Worm (Caenorhabditis elegans) whole organism, late embryonic: ENCODE results near the gene pqn-89.

Source experiments
- C08G9.2 ChIP-seq: sonication (generic microtip); optimal IDR thresholded peaks from 2 replicates; lab custom pipeline; 2016; ENCODE audit warnings: mild to moderate bottlenecking, missing genetic modification characterization, moderate library complexity, missing compliant biosample characterization
- F13H6.1 ChIP-seq: sonication (generic microtip); optimal IDR thresholded peaks from 2 replicates; lab custom pipeline; 2016; ENCODE audit warnings: missing genetic modification characterization, missing compliant biosample characterization
- K02D7.2 ChIP-seq: sonication (generic microtip); optimal IDR thresholded peaks from 2 replicates; lab custom pipeline; 2017; ENCODE audit warnings: mild to moderate bottlenecking, missing genetic modification characterization, missing compliant biosample characterization
- K09A11.1 ChIP-seq: sonication (generic microtip); optimal IDR thresholded peaks from 2 replicates; lab custom pipeline; 2017; ENCODE audit warnings: antibody characterized with exemption, mild to moderate bottlenecking, missing genetic modification characterization, missing compliant biosample characterization; ENCODE audit not compliant: insufficient read depth
- T23F11.4 ChIP-seq: fragments of 200-800 bp; sonication (Bioruptor generic); optimal IDR thresholded peaks from 2 replicates; lab custom pipeline; 2018; ENCODE audit warnings: mild to moderate bottlenecking, missing genetic modification characterization, missing compliant biosample characterization
- ahr-1 ChIP-seq: sonication (generic microtip); optimal IDR thresholded peaks from 2 replicates; lab custom pipeline; 2016; ENCODE audit warnings: missing genetic modification characterization, missing compliant biosample characterization
- ceh-2 ChIP-seq: sonication (generic microtip); optimal IDR thresholded peaks from 2 replicates; lab custom pipeline; 2016; ENCODE audit warnings: missing genotype, missing genetic modification characterization, missing compliant biosample characterization
- ceh-31 ChIP-seq: sonication (generic microtip); optimal IDR thresholded peaks from 2 replicates; lab custom pipeline; 2016; ENCODE audit warnings: missing genetic modification characterization, missing compliant biosample characterization
- ceh-34 ChIP-seq: sonication (generic microtip); optimal IDR thresholded peaks from 2 replicates; lab custom pipeline; 2016; ENCODE audit warnings: mild to moderate bottlenecking, missing genetic modification characterization, missing compliant biosample characterization
- ceh-48 ChIP-seq: sonication (generic microtip); optimal IDR thresholded peaks from 2 replicates; lab custom pipeline; 2016; ENCODE audit warnings: missing genetic modification characterization, inconsistent platforms, missing compliant biosample characterization
- ceh-6 ChIP-seq: fragments of 200-800 bp; sonication (Bioruptor generic); optimal IDR thresholded peaks from 2 replicates; lab custom pipeline; 2018; ENCODE audit warnings: mild to moderate bottlenecking, missing genetic modification characterization, missing compliant biosample characterization
- ceh-9 ChIP-seq: sonication (generic microtip); optimal IDR thresholded peaks from 2 replicates; lab custom pipeline; 2016; ENCODE audit warnings: mild to moderate bottlenecking, missing genetic modification characterization, inconsistent platforms, missing compliant biosample characterization
- che-1 ChIP-seq: sonication (generic microtip); optimal IDR thresholded peaks from 2 replicates; lab custom pipeline; 2016; ENCODE audit warnings: mild to moderate bottlenecking, missing genetic modification characterization, missing compliant biosample characterization
- dmd-4 ChIP-seq: sonication (generic microtip); optimal IDR thresholded peaks from 2 replicates; lab custom pipeline; 2016; ENCODE audit warnings: borderline replicate concordance, missing genetic modification characterization, missing compliant biosample characterization
- fkh-6 ChIP-seq: sonication (generic microtip); optimal IDR thresholded peaks from 2 replicates; lab custom pipeline; 2016; ENCODE audit warnings: missing genetic modification characterization, missing compliant biosample characterization
- hlh-13 ChIP-seq: fragments of 200-800 bp; sonication (Bioruptor generic); optimal IDR thresholded peaks from 2 replicates; lab custom pipeline; 2018; ENCODE audit warnings: mild to moderate bottlenecking, missing genetic modification characterization, missing compliant biosample characterization
- hlh-30 ChIP-seq: sonication (generic microtip); optimal IDR thresholded peaks from 2 replicates; lab custom pipeline; 2017; ENCODE audit warnings: antibody characterized with exemption, missing genetic modification characterization, missing compliant biosample characterization; ENCODE audit not compliant: insufficient read depth
- hlh-6 ChIP-seq: sonication (generic microtip); optimal IDR thresholded peaks from 2 replicates; lab custom pipeline; 2016; ENCODE audit warnings: missing genotype, missing genetic modification characterization, missing compliant biosample characterization
- hlh-8 ChIP-seq: sonication (generic microtip); optimal IDR thresholded peaks from 2 replicates; lab custom pipeline; 2016; ENCODE audit warnings: missing genotype, missing genetic modification characterization, missing compliant biosample characterization
- lim-6 ChIP-seq: sonication (generic microtip); optimal IDR thresholded peaks from 2 replicates; lab custom pipeline; 2016; ENCODE audit warnings: missing genetic modification characterization, missing compliant biosample characterization
- mec-3 ChIP-seq: sonication (generic microtip); optimal IDR thresholded peaks from 2 replicates; lab custom pipeline; 2016; ENCODE audit warnings: borderline replicate concordance, missing genetic modification characterization, missing compliant biosample characterization
- nhr-232 ChIP-seq: sonication (generic microtip); optimal IDR thresholded peaks from 2 replicates; lab custom pipeline; 2016; ENCODE audit warnings: missing genetic modification characterization, missing compliant biosample characterization
- odd-2 ChIP-seq: sonication (generic microtip); optimal IDR thresholded peaks from 2 replicates; lab custom pipeline; 2017; ENCODE audit warnings: antibody characterized with exemption, mild to moderate bottlenecking, missing genetic modification characterization, missing compliant biosample characterization
- pag-3 ChIP-seq: sonication (generic microtip); optimal IDR thresholded peaks from 2 replicates; lab custom pipeline; 2016; ENCODE audit warnings: missing compliant biosample characterization, missing genetic modification characterization, borderline replicate concordance
- pha-2 ChIP-seq: sonication (generic microtip); optimal IDR thresholded peaks from 2 replicates; lab custom pipeline; 2017; ENCODE audit warnings: mild to moderate bottlenecking, missing genetic modification characterization, missing compliant biosample characterization
- pha-4 ChIP-seq: fragments of 150-350 bp; optimal IDR thresholded peaks from 2 replicates; lab custom pipeline; 2018; ENCODE audit warnings: missing biosample characterization, missing genetic modification reagents, missing genetic modification characterization
- pqm-1 ChIP-seq: sonication (generic microtip); optimal IDR thresholded peaks from 2 replicates; lab custom pipeline; 2016; ENCODE audit warnings: missing genetic modification characterization, missing compliant biosample characterization
- rnt-1 ChIP-seq: sonication (generic microtip); optimal IDR thresholded peaks from 2 replicates; lab custom pipeline; 2016; ENCODE audit warnings: missing genetic modification characterization, missing compliant biosample characterization
- sox-4 ChIP-seq: sonication (generic microtip); optimal IDR thresholded peaks from 2 replicates; lab custom pipeline; 2017; ENCODE audit warnings: mild to moderate bottlenecking, missing genetic modification characterization, inconsistent platforms, missing compliant biosample characterization
- syd-9 ChIP-seq: sonication (generic microtip); optimal IDR thresholded peaks from 2 replicates; lab custom pipeline; 2016; ENCODE audit warnings: mild to moderate bottlenecking, missing genetic modification characterization, moderate library complexity, missing compliant biosample characterization
- tbx-2 ChIP-seq: sonication (generic microtip); optimal IDR thresholded peaks from 2 replicates; lab custom pipeline; 2016; ENCODE audit warnings: missing genetic modification characterization, missing compliant biosample characterization
- unc-42 ChIP-seq: sonication (generic microtip); optimal IDR thresholded peaks from 2 replicates; lab custom pipeline; 2016; ENCODE audit warnings: missing genotype, missing genetic modification characterization, missing compliant biosample characterization
- unc-86 ChIP-seq: sonication (generic microtip); optimal IDR thresholded peaks from 2 replicates; lab custom pipeline; 2016; ENCODE audit warnings: missing genetic modification characterization, missing compliant biosample characterization
- ztf-16 ChIP-seq: sonication (generic microtip); optimal IDR thresholded peaks from 2 replicates; lab custom pipeline; 2017; ENCODE audit warnings: missing genetic modification characterization, missing compliant biosample characterization

The pqn-89 gene

DNA sequence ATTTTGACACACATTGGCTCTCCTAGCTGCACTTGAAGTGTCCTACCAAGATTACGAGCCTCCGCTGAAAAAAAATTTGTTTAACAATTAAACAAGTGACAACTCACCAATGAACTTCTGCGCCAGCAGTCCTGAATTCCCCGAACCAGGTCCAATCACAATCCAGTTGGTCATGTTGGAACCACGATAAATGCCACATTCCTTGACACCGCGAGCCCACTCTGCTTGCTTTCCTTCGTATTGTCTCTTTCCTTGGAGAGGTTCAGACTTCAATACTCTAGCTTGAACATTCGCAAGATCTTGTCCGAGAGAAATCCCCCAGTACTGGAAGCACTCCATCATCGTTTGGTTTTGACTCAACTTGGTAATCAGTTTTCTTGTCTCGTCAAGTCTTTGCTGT is 21.7 kb downstream of the pqn-89 start:
- no peak for TF ChIP-seq lim-6 (tag; lab: Kevin White, UChicago)
- no peak for TF ChIP-seq odd-2
- no peak for TF ChIP-seq ceh-48

ce11 chrIV:6529832-6530231 is 23.3 kb downstream of the pqn-89 start:
- TF ChIP-seq ahr-1 (tag; lab: Kevin White, UChicago) = no peak
- TF ChIP-seq sox-4 (tag; lab: Kevin White, UChicago) = no peak
- no peak for TF ChIP-seq pha-2 (tag; lab: Kevin White, UChicago)
- TF ChIP-seq rnt-1 (tag; lab: Kevin White, UChicago) = no peak
- no peak for TF ChIP-seq pqm-1
- no peak for TF ChIP-seq hlh-30 (tag; lab: Kevin White, UChicago)
- TF ChIP-seq che-1 (tag; lab: Kevin White, UChicago) = no peak
- TF ChIP-seq K02D7.2 (tag; lab: Kevin White, UChicago) = no peak
- TF ChIP-seq ceh-34 (tag; lab: Kevin White, UChicago) = no peak
- no peak for TF ChIP-seq pag-3 (tag; lab: Kevin White, UChicago)
- no peak for TF ChIP-seq syd-9

DNA sequence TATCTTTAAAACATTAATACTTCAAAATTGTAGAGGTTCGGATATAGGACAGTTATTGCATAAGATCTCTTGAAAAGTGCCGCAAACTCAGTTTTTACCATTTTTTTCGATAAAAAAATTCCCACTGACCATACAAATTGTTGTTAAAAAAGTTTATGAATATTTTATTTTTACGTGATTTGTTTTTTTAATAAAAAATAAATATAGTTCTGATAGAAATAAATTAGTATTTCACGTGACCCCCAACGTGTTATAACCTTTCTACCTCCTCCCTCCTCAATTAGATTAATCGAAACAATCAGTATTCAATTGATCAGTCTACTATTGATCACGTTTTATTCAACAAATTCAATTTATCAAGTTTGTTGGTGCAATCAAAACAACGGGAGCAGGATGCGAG is 24.9 kb downstream of the pqn-89 start, which contains the start of gene C01G5.4:
C01G5.4 (plus strand) TSS at position 301 of the 400 bp plus-strand sequence.
- TF ChIP-seq T23F11.4 (no peak), tbx-2 (tag; lab: Kevin White, UChicago) (no peak), hlh-6 (tag; lab: Kevin White, UChicago) (no peak), K09A11.1 (tag; lab: Kevin White, UChicago) (no peak), pha-4 (tag; lab: Kevin White, UChicago) (no peak)

DNA sequence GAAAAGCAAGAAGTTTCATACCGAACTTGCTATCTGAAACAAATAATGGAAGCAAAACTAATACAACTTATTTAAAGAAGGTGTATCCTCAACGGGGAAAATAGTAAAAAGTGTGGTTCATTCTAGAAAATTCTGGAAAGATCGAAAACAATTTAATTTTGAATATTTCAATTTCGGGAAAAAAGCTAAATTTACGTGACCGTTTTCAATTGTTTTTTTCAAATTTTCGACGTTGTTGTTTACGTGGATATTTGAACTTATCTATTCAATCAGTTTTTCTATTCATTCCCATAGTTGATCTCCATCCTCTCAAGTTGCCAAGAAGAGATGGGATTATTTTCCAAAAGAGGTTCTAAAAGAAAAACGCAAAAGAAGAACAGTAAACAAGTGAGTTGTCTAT is 29.4 kb downstream of the pqn-89 start, which contains the start of gene C01G5.3:
C01G5.3 (plus strand) TSS at position 301 of the 400 bp plus-strand sequence.
- TF ChIP-seq F13H6.1 (tag; lab: Kevin White, UChicago) = no peak
- TF ChIP-seq dmd-4 (tag; lab: Kevin White, UChicago) = no peak
- no peak for TF ChIP-seq ztf-16 (tag; lab: Kevin White, UChicago)
- no peak for TF ChIP-seq ceh-31 (tag; lab: Kevin White, UChicago)
- no peak for TF ChIP-seq ceh-6 (GFP tag; lab: Kevin White, UChicago)
- TF ChIP-seq fkh-6 = no peak
- no peak for TF ChIP-seq hlh-8 (tag; lab: Kevin White, UChicago)
- no peak for TF ChIP-seq nhr-232
- no peak for TF ChIP-seq C08G9.2 (tag; lab: Kevin White, UChicago)
- no peak for TF ChIP-seq ceh-9 (tag; lab: Kevin White, UChicago)
- no peak for TF ChIP-seq unc-86 (tag; lab: Kevin White, UChicago)
- TF ChIP-seq hlh-13 = no peak
- no peak for TF ChIP-seq pqm-1
- no peak for TF ChIP-seq sox-4 (tag; lab: Kevin White, UChicago)
- no peak for TF ChIP-seq mec-3
- no peak for TF ChIP-seq ceh-2

ce11 chrIV:6541435-6541834 is 34.9 kb downstream of the pqn-89 start, which contains the start of gene C01G5.25:
Gene C01G5.25 (plus strand): TSS chrIV:6541684.
- TF ChIP-seq ceh-31 (tag; lab: Kevin White, UChicago) = peak; percentile 17
- no peak for TF ChIP-seq hlh-6 (tag; lab: Kevin White, UChicago)

DNA sequence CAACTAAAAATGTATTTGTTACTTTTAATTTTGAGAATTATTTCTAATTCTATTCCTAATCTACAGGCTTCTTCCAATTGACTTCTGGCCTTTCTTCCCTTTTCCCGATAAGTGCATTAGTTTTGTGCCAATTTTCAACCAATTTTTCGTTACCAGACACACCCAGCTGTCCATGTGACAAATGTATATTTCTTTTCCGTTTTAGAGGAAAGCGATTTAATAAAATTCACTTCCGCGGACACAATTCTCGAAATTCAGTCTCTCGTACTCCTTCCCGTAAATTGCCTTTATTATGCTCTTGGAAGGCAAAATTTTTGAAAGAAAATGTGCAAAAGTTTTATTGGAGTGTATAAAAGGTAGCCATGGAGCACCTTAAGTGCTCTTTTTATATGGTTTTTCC is 36.4 kb downstream of the pqn-89 start:
- TF ChIP-seq nhr-232 (no peak), unc-42 (tag; lab: Kevin White, UChicago) (peak; percentile 82), ceh-2 (no peak)
